Worm (Caenorhabditis elegans) whole organism, young adult: Measurements from ENCODE around the gene K02C4.3.

Experiments used
- B0035.1 ChIP-seq: sonication (generic microtip); optimal IDR thresholded peaks from 2 replicates; lab custom pipeline; 2016; ENCODE audit warnings: missing genetic modification characterization, mild to moderate bottlenecking, missing compliant biosample characterization, missing genotype, missing genetic modification reagents
- B0336.3 ChIP-seq: fragments of 200-800 bp; sonication (Bioruptor generic); IDR thresholded peaks from 2 replicates; pipeline ENCODE4 v1.3.6; 2022; ENCODE audit warnings: missing genetic modification characterization, missing compliant biosample characterization
- C06A6.2 ChIP-seq: fragments of 200-800 bp; sonication (Bioruptor generic); conservative IDR thresholded peaks from 2 replicates; pipeline ENCODE4 v1.3.6; 2022; ENCODE audit warnings: missing genetic modification characterization, missing compliant biosample characterization
- F10E7.11 ChIP-seq: sonication (generic microtip); optimal IDR thresholded peaks from 2 replicates; lab custom pipeline; 2017; ENCODE audit warnings: mild to moderate bottlenecking, missing genetic modification characterization, moderate library complexity, missing compliant biosample characterization
- F33H1.4 ChIP-seq: fragments of 200-800 bp; sonication (Bioruptor generic); IDR thresholded peaks from 2 replicates; pipeline ENCODE4 v1.3.6; 2022; ENCODE audit warnings: missing genetic modification reagents, missing genetic modification characterization, missing compliant biosample characterization
- F37B4.10 ChIP-seq: fragments of 200-800 bp; sonication (Bioruptor generic); IDR thresholded peaks from 2 replicates; pipeline ENCODE4 v1.3.6; 2022; ENCODE audit warnings: missing genetic modification characterization, missing compliant biosample characterization
- F49E8.2 ChIP-seq: sonication (generic microtip); optimal IDR thresholded peaks from 3 replicates; lab custom pipeline; 2017; ENCODE audit warnings: missing genetic modification characterization, mild to moderate bottlenecking, missing compliant biosample characterization, antibody characterized with exemption, moderate library complexity; ENCODE audit not compliant: insufficient read depth
- F57C9.4 ChIP-seq: sonication (generic microtip); optimal IDR thresholded peaks from 2 replicates; lab custom pipeline; 2017; ENCODE audit warnings: mild to moderate bottlenecking, missing genetic modification characterization, missing compliant biosample characterization
- K12H6.12 ChIP-seq: fragments of 200-800 bp; sonication (Bioruptor generic); optimal IDR thresholded peaks from 2 replicates; lab custom pipeline; 2018; ENCODE audit warnings: mild to moderate bottlenecking, missing genetic modification characterization, missing compliant biosample characterization
- Y53F4B.3 ChIP-seq: fragments of 200-800 bp; sonication (Bioruptor generic); IDR thresholded peaks from 2 replicates; pipeline ENCODE4 v1.3.6; 2022; ENCODE audit warnings: missing genetic modification reagents, missing genetic modification characterization, missing compliant biosample characterization
- Y53G8AR.9 ChIP-seq: fragments of 200-800 bp; sonication (Bioruptor generic); conservative IDR thresholded peaks from 2 replicates; pipeline ENCODE4 v1.3.6; 2022; ENCODE audit warnings: missing genetic modification reagents, missing genetic modification characterization, missing compliant biosample characterization
- Y95B8A.8 ChIP-seq: fragments of 200-800 bp; sonication (Bioruptor generic); IDR thresholded peaks from 2 replicates; pipeline ENCODE4 v1.3.6; 2022; ENCODE audit warnings: missing genetic modification reagents, missing genetic modification characterization, missing compliant biosample characterization
- akir-1 ChIP-seq: fragments of 200-800 bp; sonication (Bioruptor generic); optimal IDR thresholded peaks from 2 replicates; lab custom pipeline; 2018; ENCODE audit warnings: mild to moderate bottlenecking, missing genetic modification characterization, moderate library complexity, missing compliant biosample characterization
- ama-1 ChIP-seq, 3 experiments: fragments of 150-350 bp in 1 of 3; sonication (generic microtip) in 2 of 3; optimal IDR thresholded peaks; 2 replicates each; lab custom pipeline; 2014 to 2018; ENCODE audit warnings: missing biosample characterization in 2 of 3, missing genetic modification characterization in 2 of 3, missing genetic modification reagents in 2 of 3
- attf-3 ChIP-seq: fragments of 200-800 bp; sonication (Bioruptor generic); conservative IDR thresholded peaks from 2 replicates; pipeline ENCODE4 v1.3.6; 2022; ENCODE audit warnings: missing genetic modification reagents, missing genetic modification characterization, missing compliant biosample characterization
- bed-2 ChIP-seq: fragments of 200-800 bp; sonication (Bioruptor generic); IDR thresholded peaks from 2 replicates; pipeline ENCODE4 v1.3.6; 2022; ENCODE audit warnings: missing genetic modification reagents, missing genetic modification characterization, missing compliant biosample characterization
- cebp-1 ChIP-seq, 2 experiments: fragments of 200-800 bp in 1 of 2; sonication (Bioruptor generic) in 1 of 2; sonication (generic microtip) in 1 of 2; IDR thresholded peaks in 1 of 2; optimal IDR thresholded peaks in 1 of 2; 2 replicates each; pipeline versions ENCODE4 v1.3.6 to Lab custom; 2017 to 2022; ENCODE audit warnings: missing compliant biosample characterization in 2 of 2, missing genetic modification characterization in 2 of 2, mild to moderate bottlenecking in 1 of 2, missing genetic modification reagents in 1 of 2, moderate library complexity in 1 of 2
- ceh-100 ChIP-seq: fragments of 200-800 bp; sonication (Bioruptor generic); IDR thresholded peaks from 2 replicates; pipeline ENCODE4 v1.3.6; 2022; ENCODE audit warnings: missing genetic modification reagents, missing genetic modification characterization, missing compliant biosample characterization
- dpff-1 ChIP-seq: sonication (generic microtip); optimal IDR thresholded peaks from 2 replicates; lab custom pipeline; 2017; ENCODE audit warnings: mild to moderate bottlenecking, missing genetic modification characterization, missing compliant biosample characterization
- gei-17 ChIP-seq: fragments of 200-800 bp; sonication (Bioruptor generic); optimal IDR thresholded peaks from 2 replicates; lab custom pipeline; 2018; ENCODE audit warnings: mild to moderate bottlenecking, missing genetic modification characterization, missing compliant biosample characterization
- hlh-26 ChIP-seq: fragments of 200-800 bp; sonication (Bioruptor generic); conservative IDR thresholded peaks from 2 replicates; pipeline ENCODE4 v1.3.6; 2022; ENCODE audit warnings: missing genetic modification reagents, missing genetic modification characterization, missing compliant biosample characterization
- let-526 ChIP-seq: fragments of 200-800 bp; sonication (Bioruptor generic); IDR thresholded peaks from 2 replicates; pipeline ENCODE4 v1.3.6; 2022; ENCODE audit warnings: missing genetic modification reagents, missing genetic modification characterization, missing compliant biosample characterization
- madf-3 ChIP-seq: fragments of 200-800 bp; sonication (Bioruptor generic); IDR thresholded peaks from 2 replicates; pipeline ENCODE4 v1.3.6; 2022; ENCODE audit warnings: missing genetic modification reagents, missing genetic modification characterization, missing compliant biosample characterization
- madf-8 ChIP-seq: fragments of 200-800 bp; sonication (Bioruptor generic); conservative IDR thresholded peaks from 2 replicates; pipeline ENCODE4 v1.3.6; 2022; ENCODE audit warnings: missing genetic modification reagents, missing genetic modification characterization, missing compliant biosample characterization
- mes-4 ChIP-seq: sonication (generic microtip); optimal IDR thresholded peaks from 2 replicates; lab custom pipeline; 2016; ENCODE audit warnings: missing genotype, missing genetic modification characterization, missing compliant biosample characterization
- mxl-1 ChIP-seq: sonication (generic microtip); optimal IDR thresholded peaks from 2 replicates; lab custom pipeline; 2016; ENCODE audit warnings: missing genetic modification characterization, missing compliant biosample characterization
- pbrm-1 ChIP-seq: fragments of 200-800 bp; sonication (Bioruptor generic); IDR thresholded peaks from 2 replicates; pipeline ENCODE4 v1.3.6; 2022; ENCODE audit warnings: missing genetic modification reagents, missing genetic modification characterization, missing compliant biosample characterization
- sdz-38 ChIP-seq: sonication (generic microtip); optimal IDR thresholded peaks from 2 replicates; lab custom pipeline; 2016; ENCODE audit warnings: missing genotype, missing genetic modification characterization, missing compliant biosample characterization
- snpc-1.1 ChIP-seq: sonication (generic microtip); optimal IDR thresholded peaks from 2 replicates; lab custom pipeline; 2017; ENCODE audit warnings: missing genetic modification characterization, mild to moderate bottlenecking, missing compliant biosample characterization, antibody characterized with exemption, moderate library complexity, missing genotype, missing genetic modification reagents; ENCODE audit not compliant: insufficient read depth
- snpc-3.4 ChIP-seq: sonication (generic microtip); optimal IDR thresholded peaks from 2 replicates; lab custom pipeline; 2017; ENCODE audit warnings: missing genetic modification characterization, mild to moderate bottlenecking, missing compliant biosample characterization, antibody characterized with exemption, moderate library complexity, missing genotype, missing genetic modification reagents
- tbx-9 ChIP-seq: sonication (generic microtip); optimal IDR thresholded peaks from 2 replicates; lab custom pipeline; 2016; ENCODE audit warnings: borderline replicate concordance, missing genetic modification characterization, inconsistent platforms, missing compliant biosample characterization
- tlf-1 ChIP-seq: fragments of 200-800 bp; sonication (Bioruptor generic); optimal IDR thresholded peaks from 2 replicates; lab custom pipeline; 2018; ENCODE audit warnings: mild to moderate bottlenecking, missing genetic modification characterization, missing compliant biosample characterization
- unc-130 ChIP-seq: sonication (generic microtip); optimal IDR thresholded peaks from 2 replicates; lab custom pipeline; 2016; ENCODE audit warnings: missing genetic modification reagents, missing genetic modification characterization, missing compliant biosample characterization
- xnd-1 ChIP-seq: sonication (generic microtip); optimal IDR thresholded peaks from 2 replicates; lab custom pipeline; 2016; ENCODE audit warnings: missing genotype, missing genetic modification reagents, missing genetic modification characterization, missing compliant biosample characterization
- zim-3 ChIP-seq: sonication (generic microtip); optimal IDR thresholded peaks from 2 replicates; lab custom pipeline; 2017; ENCODE audit warnings: mild to moderate bottlenecking, missing genetic modification characterization, moderate library complexity, missing compliant biosample characterization
- ztf-26 ChIP-seq: sonication (generic microtip); optimal IDR thresholded peaks from 2 replicates; lab custom pipeline; 2017; ENCODE audit warnings: missing genetic modification characterization, missing compliant biosample characterization

The K02C4.3 gene

ce11 chrII:8052172-8052571, 34.5 kb downstream of the K02C4.3 start (continued):
- no peak for TF ChIP-seq Y53G8AR.9 (GFP tag; lab: Robert Waterston, UW)
- no peak for TF ChIP-seq F33H1.4 (GFP tag; lab: Robert Waterston, UW)
- TF ChIP-seq zim-3 (tag; lab: Kevin White, UChicago) = no peak

- TF ChIP-seq tbx-9 (no peak), Y53G8AR.9 (GFP tag; lab: Robert Waterston, UW) (no peak), unc-130 (GFP tag; lab: Kevin White, UChicago) (no peak), tlf-1 (GFP tag; lab: Kevin White, UChicago) (no peak), mes-4 (tag; lab: Kevin White, UChicago) (no peak), B0035.1 (tag; lab: Kevin White, UChicago) (no peak), ceh-100 (no peak), pbrm-1 (no peak), F49E8.2 (tag; lab: Kevin White, UChicago) (no peak), gei-17 (GFP tag; lab: Kevin White, UChicago) (no peak), F57C9.4 (no peak), B0336.3 (no peak), F33H1.4 (GFP tag; lab: Robert Waterston, UW) (no peak), akir-1 (GFP tag; lab: Kevin White, UChicago) (no peak), K12H6.12 (tag; lab: Kevin White, UChicago) (no peak), attf-3 (GFP tag; lab: Robert Waterston, UW) (no peak)
These were observed 35.3 kb downstream of the K02C4.3 start for ce11 chrII:8051330-8051729.

DNA sequence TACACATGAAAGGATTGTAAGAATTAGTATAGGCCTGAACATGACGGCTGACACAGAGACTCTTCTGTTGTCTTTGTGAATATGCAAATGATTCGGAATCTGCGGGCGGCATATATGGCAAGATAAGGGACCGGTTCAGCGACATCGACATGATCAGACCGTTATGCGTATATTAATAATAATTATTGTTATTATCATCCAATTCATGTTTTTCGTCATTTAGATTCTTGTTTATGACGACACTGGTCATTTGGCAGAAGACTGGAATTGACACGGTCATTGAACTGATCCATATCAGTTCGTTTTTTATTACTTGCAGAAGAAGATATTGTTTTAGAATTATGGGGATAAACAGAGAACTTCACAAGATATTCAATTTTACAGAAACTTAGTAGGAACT, 36.2 kb downstream of the K02C4.3 start, which contains the start of gene mtre-1:
Gene mtre-1 (minus strand): TSS at position 101 of the 400 bp plus-strand sequence.
- TF ChIP-seq snpc-3.4 (tag; lab: Kevin White, UChicago) = no peak
- no peak for TF ChIP-seq Y95B8A.8 (GFP tag; lab: Robert Waterston, UW)
- TF ChIP-seq madf-8 (GFP tag; lab: Robert Waterston, UW) = no peak
- no peak for TF ChIP-seq snpc-1.1 (tag; lab: Kevin White, UChicago)
- no peak for TF ChIP-seq dpff-1 (tag; lab: Kevin White, UChicago)
- no peak for TF ChIP-seq C06A6.2 (GFP tag; lab: Robert Waterston, UW)
- no peak for TF ChIP-seq sdz-38 (tag; lab: Kevin White, UChicago)
- TF ChIP-seq xnd-1 = no peak
- TF ChIP-seq madf-3 (GFP tag; lab: Robert Waterston, UW) = no peak
- TF ChIP-seq mxl-1 = no peak
- no peak for TF ChIP-seq Y53F4B.3 (GFP tag; lab: Robert Waterston, UW)
- TF ChIP-seq akir-1 (GFP tag; lab: Kevin White, UChicago) = no peak
- no peak for TF ChIP-seq let-526 (GFP tag; lab: Robert Waterston, UW)
- TF ChIP-seq hlh-26 (GFP tag; lab: Robert Waterston, UW) = no peak
- TF ChIP-seq F37B4.10 (GFP tag; lab: Robert Waterston, UW) = no peak
- TF ChIP-seq F10E7.11 (tag; lab: Kevin White, UChicago) = no peak

ce11 chrII:8047264-8047663, 39.4 kb downstream of the K02C4.3 start, which contains the start of gene apn-1:
TSS of gene apn-1 (plus strand) at chrII:8047564.
- TF ChIP-seq ama-1 (optimal IDR thresholded peaks at IDR 0.05; lab: Kevin White, UChicago) = no peak
- TF ChIP-seq ama-1 (GFP tag; optimal IDR thresholded peaks at IDR 0.05; lab: Kevin White, UChicago) = peak in 1 of 2 experiments; percentile 13
- TF ChIP-seq bed-2 (GFP tag; lab: Robert Waterston, UW) = no peak
- TF ChIP-seq ztf-26 (tag; lab: Kevin White, UChicago) = no peak
- TF ChIP-seq cebp-1 (GFP tag; IDR thresholded peaks at IDR 0.05; lab: Robert Waterston, UW) = no peak
- no peak for TF ChIP-seq cebp-1 (tag; optimal IDR thresholded peaks at IDR 0.05; lab: Kevin White, UChicago)
